Fruit fly (Drosophila melanogaster): ENCODE results near the gene MTA1-like.

The MTA1-like gene

dm6 chr3R:5624115-5624878, 24.2 kb downstream of the MTA1-like start, which contains the start of the genes Dph4, Spec2 and RpL13A (continued):
- no peak for TF ChIP-seq CG17328 (GFP tag; IDR thresholded peaks at IDR 0.05)
- TF ChIP-seq vnd (GFP tag; IDR thresholded peaks at IDR 0.05; ENCODE audit: partially characterized antibody) = no peak
- peak; percentile 93 for TF ChIP-seq CG11723 (GFP tag; optimal IDR thresholded peaks at IDR 0.05)
- TF ChIP-seq CG1024 (GFP tag; IDR thresholded peaks at IDR 0.05) = no peak
- peak; percentile 86 for TF ChIP-seq Myb (GFP tag; optimal IDR thresholded peaks at IDR 0.05)
- peak; percentile 78 for TF ChIP-seq CG30020 (tag; optimal IDR thresholded peaks at IDR 0.05)
- TF ChIP-seq CG14860 (GFP tag; IDR thresholded peaks at IDR 0.05; ENCODE audit: partially characterized antibody) = no peak
- TF ChIP-seq ro (GFP tag; IDR thresholded peaks at IDR 0.05) = no peak
- peak in 1 of 2 experiments; percentile 85 for TF ChIP-seq insv (GFP tag; optimal IDR thresholded peaks at IDR 0.05)
- TF ChIP-seq Hr78 (GFP tag; optimal IDR thresholded peaks at IDR 0.05) = peak in 1 of 2 experiments; percentile 52
- no peak for TF ChIP-seq Ptx1 (GFP tag; IDR thresholded peaks at IDR 0.05)
- no peak for TF ChIP-seq dmrt99B (tag; optimal IDR thresholded peaks at IDR 0.05)
- TF ChIP-seq pros (GFP tag; optimal IDR thresholded peaks at IDR 0.05) = peak; percentile 44
- peak; percentile 95 for TF ChIP-seq CG6854 (GFP tag; optimal IDR thresholded peaks at IDR 0.05)
- TF ChIP-seq wek (GFP tag; optimal IDR thresholded peaks at IDR 0.05) = peak; percentile 95
- peak; percentile 91 for TF ChIP-seq CG18764 (GFP tag; optimal IDR thresholded peaks at IDR 0.05)
- TF ChIP-seq eyg (GFP tag; optimal IDR thresholded peaks at IDR 0.05) = peak; percentile 88
- TF ChIP-seq klu (GFP tag; IDR thresholded peaks at IDR 0.05) = no peak
- TF ChIP-seq Dref (GFP tag; IDR thresholded peaks at IDR 0.05) = no peak
- TF ChIP-seq NC2α (GFP tag; optimal IDR thresholded peaks at IDR 0.05) = peak; percentile 78
- no peak for TF ChIP-seq Sox102F (GFP tag; optimal IDR thresholded peaks at IDR 0.05)
- TF ChIP-seq Jarid2 (GFP tag; optimal IDR thresholded peaks at IDR 0.05) = peak; percentile 80
- TF ChIP-seq CG17385 (GFP tag; optimal IDR thresholded peaks at IDR 0.05) = peak; percentile 91
- no peak for TF ChIP-seq so (GFP tag; IDR thresholded peaks at IDR 0.05)
- no peak for TF ChIP-seq h (optimal IDR thresholded peaks at IDR 0.05)
- TF ChIP-seq Lim3 (GFP tag; IDR thresholded peaks at IDR 0.05) = no peak
- TF ChIP-seq C15 (GFP tag; IDR thresholded peaks at IDR 0.05) = no peak
- peak; percentile 82 for TF ChIP-seq twi (tag; optimal IDR thresholded peaks at IDR 0.05)
- peak; percentile 95 for TF ChIP-seq CrebB (tag; optimal IDR thresholded peaks at IDR 0.05)
- TF ChIP-seq wdn (GFP tag; IDR thresholded peaks at IDR 0.05) = no peak
- peak; percentile 94 for TF ChIP-seq CG12236 (GFP tag; optimal IDR thresholded peaks at IDR 0.05)
- peak; percentile 72 for TF ChIP-seq CG13424 (tag; optimal IDR thresholded peaks at IDR 0.05)
- peak; percentile 75 for TF ChIP-seq Antp (GFP tag; optimal IDR thresholded peaks at IDR 0.05)
- TF ChIP-seq CG4424 (GFP tag; optimal IDR thresholded peaks at IDR 0.05) = peak; percentile 90
- TF ChIP-seq ham (GFP tag; IDR thresholded peaks at IDR 0.05) = no peak
- TF ChIP-seq Camta (GFP tag; optimal IDR thresholded peaks at IDR 0.05) = peak; percentile 94
- TF ChIP-seq nom (GFP tag; optimal IDR thresholded peaks at IDR 0.05) = peak; percentile 90
- no peak for TF ChIP-seq prd (optimal IDR thresholded peaks at IDR 0.05)
- no peak for TF ChIP-seq prd (GFP tag; IDR thresholded peaks at IDR 0.05)
- TF ChIP-seq chif (GFP tag; optimal IDR thresholded peaks at IDR 0.05) = peak; percentile 77 to 94
- peak; percentile 43; the same call in 1 of the 3 replicates for TF ChIP-seq CG11093 (GFP tag; IDR thresholded peaks at IDR 0.05)
- TF ChIP-seq Hmx (GFP tag; optimal IDR thresholded peaks at IDR 0.05) = peak; percentile 39
- peak; percentile 16 for TF ChIP-seq ab (GFP tag; optimal IDR thresholded peaks at IDR 0.05)
- TF ChIP-seq br (optimal IDR thresholded peaks at IDR 0.05) = no peak
- peak; percentile 77 for TF ChIP-seq CG6254 (GFP tag; optimal IDR thresholded peaks at IDR 0.05)
- peak; percentile 94 for TF ChIP-seq CG10209 (GFP tag; optimal IDR thresholded peaks at IDR 0.05)
- TF ChIP-seq CG7372 (GFP tag; IDR thresholded peaks at IDR 0.05) = no peak
- no peak for TF ChIP-seq Gug (GFP tag; IDR thresholded peaks at IDR 0.05)
- peak; percentile 92 for TF ChIP-seq PHDP (tag; optimal IDR thresholded peaks at IDR 0.05)
- peak; percentile 69 for TF ChIP-seq fd96Cb (tag; optimal IDR thresholded peaks at IDR 0.05)
